Worm (Caenorhabditis elegans) whole organism, midembryonic: ENCODE results near the gene T16A9.5.

Experiments used
- flt-1 ChIP-seq: fragments of 200-800 bp; sonication (Bioruptor generic); IDR thresholded peaks from 2 replicates; pipeline ENCODE4 v1.3.6; 2022; ENCODE audit warnings: missing genetic modification characterization, missing compliant biosample characterization
- klf-2 ChIP-seq: fragments of 200-800 bp; sonication (Bioruptor generic); conservative IDR thresholded peaks from 2 replicates; pipeline ENCODE4 v1.3.6; 2022; ENCODE audit warnings: missing genetic modification reagents, missing genetic modification characterization, missing compliant biosample characterization
- med-1 ChIP-seq: sonication (generic microtip); optimal IDR thresholded peaks from 2 replicates; lab custom pipeline; 2017; ENCODE audit warnings: missing genetic modification characterization, mild to moderate bottlenecking, missing compliant biosample characterization, antibody characterized with exemption, missing genetic modification reagents; ENCODE audit not compliant: insufficient read depth
- ref-1 ChIP-seq: fragments of 200-800 bp; sonication (Bioruptor generic); conservative IDR thresholded peaks from 2 replicates; pipeline ENCODE4 v1.3.6; 2022; ENCODE audit warnings: missing genetic modification reagents, missing genetic modification characterization, missing compliant biosample characterization
- tab-1 ChIP-seq: fragments of 200-800 bp; sonication (Bioruptor generic); IDR thresholded peaks from 2 replicates; pipeline ENCODE4 v1.3.6; 2022; ENCODE audit warnings: missing genetic modification characterization, missing compliant biosample characterization
- ztf-29 ChIP-seq: fragments of 200-800 bp; sonication (Bioruptor generic); IDR thresholded peaks from 2 replicates; pipeline ENCODE4 v1.3.6; 2022; ENCODE audit warnings: missing genetic modification reagents, missing genetic modification characterization, missing compliant biosample characterization

DNA sequence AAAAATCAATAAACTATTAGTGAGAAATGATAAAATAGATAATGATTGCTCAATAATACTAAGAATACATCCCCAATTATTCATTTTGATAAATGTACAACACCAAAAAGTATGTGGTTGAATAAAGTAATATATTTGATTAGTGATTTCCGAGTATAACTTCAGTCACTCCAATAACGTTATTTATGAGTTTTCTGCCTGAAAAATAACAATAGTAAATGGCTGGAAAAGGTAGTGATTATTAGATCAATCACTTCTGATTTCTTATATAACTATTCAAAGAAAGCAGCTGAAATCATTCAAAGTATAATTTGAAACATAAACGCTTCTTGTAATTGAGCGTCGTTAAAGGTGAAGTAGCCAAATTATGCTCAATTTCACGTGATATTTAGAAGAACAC, 4.3 kb downstream of the T16A9.5 start, which contains the start of gene str-230:
- TF ChIP-seq klf-2 (GFP tag; lab: Robert Waterston, UW) (no peak), tab-1 (no peak), med-1 (no peak), ref-1 (no peak), flt-1 (GFP tag; lab: Robert Waterston, UW) (no peak), ztf-29 (GFP tag; lab: Robert Waterston, UW) (no peak)
